Worm (Caenorhabditis elegans): ENCODE data around the gene Y60C6A.2.

ce11 chrV:4800794-4801193 lies 15.6 kb upstream of the Y60C6A.2 start, which contains the start of gene R02F11.1:
- TF ChIP-seq W03F9.2 (tag; optimal IDR thresholded peaks at IDR 0.05) (no peak), dao-5 (tag; optimal IDR thresholded peaks at IDR 0.05) (no peak)
